Fruit fly (Drosophila melanogaster) whole organism, embryonic: Measurements from ENCODE around the gene CG14395.
A peak's percentile ranks its signal among the peaks of the same experiment; 100 is the strongest.

Source experiments
- Adf1 ChIP-seq: fragments of 200-800 bp; sonication (Bioruptor generic); IDR thresholded peaks from 2 replicates; pipeline ENCODE4 v1.3.6; 2022; ENCODE audit warnings: missing biosample characterization, missing genetic modification characterization
- Antp ChIP-seq: fragments of 200-800 bp; sonication (Bioruptor generic); optimal IDR thresholded peaks from 3 replicates; lab custom pipeline; 2016; ENCODE audit warnings: missing biosample characterization, missing genetic modification characterization
- CG12104 ChIP-seq: fragments of 200-800 bp; sonication (Bioruptor generic); optimal IDR thresholded peaks from 3 replicates; lab custom pipeline; 2016; ENCODE audit warnings: missing biosample characterization, missing genetic modification characterization
- CG13424 ChIP-seq: fragments of 200-800 bp; sonication (Bioruptor generic); optimal IDR thresholded peaks from 2 replicates; lab custom pipeline; 2019; ENCODE audit warnings: missing biosample characterization, mild to moderate bottlenecking, missing genetic modification characterization, moderate library complexity
- CG13624 ChIP-seq: fragments of 200-800 bp; sonication (Bioruptor generic); optimal IDR thresholded peaks from 2 replicates; lab custom pipeline; 2016; ENCODE audit warnings: missing biosample characterization, missing genetic modification characterization
- CG13775 ChIP-seq: fragments of 200-800 bp; sonication (Bioruptor generic); optimal IDR thresholded peaks from 3 replicates; lab custom pipeline; 2017; ENCODE audit warnings: missing biosample characterization, mild to moderate bottlenecking, missing genetic modification characterization
- CG14014 ChIP-seq: fragments of 200-800 bp; sonication (Bioruptor generic); IDR thresholded peaks from 2 replicates; pipeline ENCODE4 v1.3.6; 2022; ENCODE audit warnings: missing biosample characterization, missing genetic modification characterization
- CG15011 ChIP-seq: fragments of 200-800 bp; sonication (Bioruptor generic); optimal IDR thresholded peaks from 3 replicates; lab custom pipeline; 2018; ENCODE audit warnings: missing biosample characterization, mild to moderate bottlenecking, missing genetic modification characterization
- CG15601 ChIP-seq: fragments of 200-800 bp; sonication (Bioruptor generic); optimal IDR thresholded peaks from 3 replicates; lab custom pipeline; 2019; ENCODE audit warnings: missing biosample characterization, mild to moderate bottlenecking, missing genetic modification characterization, moderate library complexity
- CG1602 ChIP-seq: fragments of 200-800 bp; sonication (Bioruptor generic); optimal IDR thresholded peaks from 3 replicates; lab custom pipeline; 2016; ENCODE audit warnings: missing biosample characterization, missing genetic modification characterization
- CG16779 ChIP-seq: fragments of 200-800 bp; sonication (Bioruptor generic); IDR thresholded peaks from 2 replicates; pipeline ENCODE4 v1.3.6; 2022; ENCODE audit warnings: missing biosample characterization, missing genetic modification characterization
- CG16863 ChIP-seq: fragments of 200-800 bp; sonication (Bioruptor generic); optimal IDR thresholded peaks from 3 replicates; lab custom pipeline; 2016; ENCODE audit warnings: missing biosample characterization, missing genetic modification characterization
- CG17359 ChIP-seq: fragments of 200-800 bp; sonication (Bioruptor generic); optimal IDR thresholded peaks from 3 replicates; lab custom pipeline; 2018; ENCODE audit warnings: missing biosample characterization, mild to moderate bottlenecking, missing genetic modification characterization, moderate library complexity
- CG17612 ChIP-seq: fragments of 200-800 bp; sonication (Bioruptor generic); IDR thresholded peaks from 2 replicates; pipeline ENCODE4 v1.3.6; 2022; ENCODE audit warnings: missing biosample characterization, missing genetic modification characterization
- CG1792 ChIP-seq: fragments of 200-800 bp; sonication (Bioruptor generic); optimal IDR thresholded peaks from 2 replicates; lab custom pipeline; 2016; ENCODE audit warnings: missing biosample characterization, missing genetic modification characterization
- CG31365 ChIP-seq: fragments of 200-800 bp; sonication (Bioruptor generic); optimal IDR thresholded peaks from 2 replicates; lab custom pipeline; 2018; ENCODE audit warnings: missing biosample characterization, mild to moderate bottlenecking, missing genetic modification characterization
- CG34376 ChIP-seq: fragments of 200-800 bp; sonication (Bioruptor generic); optimal IDR thresholded peaks from 2 replicates; lab custom pipeline; 2018; ENCODE audit warnings: missing biosample characterization, mild to moderate bottlenecking, missing genetic modification characterization
- CG5245 ChIP-seq: fragments of 200-800 bp; sonication (Bioruptor generic); optimal IDR thresholded peaks from 3 replicates; lab custom pipeline; 2016; ENCODE audit warnings: missing biosample characterization, missing genetic modification characterization
- CG7987 ChIP-seq: fragments of 200-800 bp; sonication (Bioruptor generic); optimal IDR thresholded peaks from 2 replicates; lab custom pipeline; 2018; ENCODE audit warnings: missing biosample characterization, mild to moderate bottlenecking, missing genetic modification characterization, moderate library complexity
- CG8359 ChIP-seq: fragments of 200-800 bp; sonication (Bioruptor generic); optimal IDR thresholded peaks from 2 replicates; lab custom pipeline; 2017; ENCODE audit warnings: missing biosample characterization, mild to moderate bottlenecking, missing genetic modification characterization, borderline replicate concordance
- CG8944 ChIP-seq: fragments of 200-800 bp; sonication (Bioruptor generic); optimal IDR thresholded peaks from 3 replicates; lab custom pipeline; 2016; ENCODE audit warnings: missing biosample characterization, missing genetic modification characterization
- Deaf1 ChIP-seq: fragments of 200-800 bp; optimal IDR thresholded peaks from 3 replicates; lab custom pipeline; 2019; ENCODE audit warnings: missing biosample characterization, mild to moderate bottlenecking, missing genetic modification characterization, moderate library complexity
- Ets97D ChIP-seq: fragments of 200-800 bp; sonication (Bioruptor generic); optimal IDR thresholded peaks from 3 replicates; lab custom pipeline; 2016; ENCODE audit warnings: missing biosample characterization, missing genetic modification characterization
- H15 ChIP-seq: fragments of 200-800 bp; sonication (Bioruptor generic); IDR thresholded peaks from 3 replicates; pipeline ENCODE4 v1.3.6; 2022; ENCODE audit warnings: missing biosample characterization, missing genetic modification characterization
- Hr78 ChIP-seq, 2 experiments: fragments of 200-800 bp in 1 of 2; fragments of >200 bp in 1 of 2; sonication (Bioruptor generic) in 1 of 2; optimal IDR thresholded peaks; 2 replicates each; lab custom pipeline; 2017 to 2019; ENCODE audit warnings: missing biosample characterization in 2 of 2, missing genetic modification characterization in 2 of 2, mild to moderate bottlenecking in 1 of 2, moderate library complexity in 1 of 2
- Jarid2 ChIP-seq: fragments of 200-800 bp; sonication (Bioruptor generic); optimal IDR thresholded peaks from 3 replicates; lab custom pipeline; 2017; ENCODE audit warnings: mild to moderate bottlenecking, missing biosample characterization, missing genetic modification reagents, missing genetic modification characterization
- MBD-R2 ChIP-seq: fragments of 200-800 bp; sonication (Bioruptor generic); IDR thresholded peaks from 2 replicates; pipeline ENCODE4 v1.3.6; 2022; ENCODE audit warnings: missing biosample characterization, missing genetic modification characterization
- Max ChIP-seq: fragments of 200-800 bp; sonication (Bioruptor generic); optimal IDR thresholded peaks from 2 replicates; lab custom pipeline; 2016; ENCODE audit warnings: missing biosample characterization, mild to moderate bottlenecking, missing genetic modification characterization
- Meics ChIP-seq: fragments of 200-800 bp; sonication (Bioruptor generic); optimal IDR thresholded peaks from 2 replicates; lab custom pipeline; 2017; ENCODE audit warnings: missing biosample characterization, mild to moderate bottlenecking, missing genetic modification characterization
- Neu2 ChIP-seq: fragments of 200-800 bp; sonication (Bioruptor generic); optimal IDR thresholded peaks from 3 replicates; lab custom pipeline; 2016; ENCODE audit warnings: missing biosample characterization, missing genetic modification characterization, borderline replicate concordance
- Optix ChIP-seq: fragments of 200-800 bp; sonication (Bioruptor generic); IDR thresholded peaks from 3 replicates; pipeline ENCODE4 v1.3.6; 2022; ENCODE audit warnings: missing biosample characterization, missing genetic modification characterization
- Ravus ChIP-seq: fragments of 200-800 bp; sonication (Bioruptor generic); IDR thresholded peaks from 2 replicates; pipeline ENCODE4 v1.3.6; 2022; ENCODE audit warnings: missing biosample characterization, missing genetic modification characterization
- Six4 ChIP-seq: fragments of 200-800 bp; sonication (Bioruptor generic); optimal IDR thresholded peaks from 2 replicates; lab custom pipeline; 2016; ENCODE audit warnings: missing biosample characterization, missing genetic modification characterization
- Sox100B ChIP-seq: fragments of 200-800 bp; sonication (Bioruptor generic); optimal IDR thresholded peaks from 3 replicates; lab custom pipeline; 2018; ENCODE audit warnings: missing biosample characterization, mild to moderate bottlenecking, missing genetic modification characterization
- Sry-β ChIP-seq: fragments of 200-800 bp; sonication (Bioruptor generic); optimal IDR thresholded peaks from 2 replicates; lab custom pipeline; 2018; ENCODE audit warnings: missing biosample characterization, mild to moderate bottlenecking, missing genetic modification characterization, moderate library complexity
- grau ChIP-seq: fragments of 200-800 bp; optimal IDR thresholded peaks from 3 replicates; lab custom pipeline; 2019; ENCODE audit warnings: missing biosample characterization, mild to moderate bottlenecking, missing genetic modification characterization, moderate library complexity
- gsb-n ChIP-seq: fragments of 200-800 bp; sonication (Bioruptor generic); optimal IDR thresholded peaks from 3 replicates; lab custom pipeline; 2018; ENCODE audit warnings: missing biosample characterization, mild to moderate bottlenecking, missing genetic modification characterization
- insv ChIP-seq, 2 experiments: fragments of 200-800 bp; sonication (Bioruptor generic); optimal IDR thresholded peaks; 3 replicates each; lab custom pipeline; 2016 to 2018; ENCODE audit warnings: missing biosample characterization in 2 of 2, missing genetic modification characterization in 2 of 2
- jigr1 ChIP-seq: fragments of 200-800 bp; sonication (Bioruptor generic); IDR thresholded peaks from 3 replicates; pipeline ENCODE4 v1.3.6; 2022; ENCODE audit warnings: missing biosample characterization, missing genetic modification characterization
- lov ChIP-seq, 2 experiments: fragments of 200-800 bp in 1 of 2; fragments of >200 bp in 1 of 2; sonication (Bioruptor generic) in 1 of 2; IDR thresholded peaks in 1 of 2; optimal IDR thresholded peaks in 1 of 2; 2 replicates in 1 of 2; 3 replicates in 1 of 2; pipeline versions ENCODE4 v1.3.6 to Lab custom; 2017 to 2022; ENCODE audit warnings: missing biosample characterization in 1 of 2, missing genetic modification characterization in 1 of 2
- oc ChIP-seq: fragments of 200-800 bp; sonication (Bioruptor generic); optimal IDR thresholded peaks from 2 replicates; lab custom pipeline; 2018; ENCODE audit warnings: missing biosample characterization, mild to moderate bottlenecking, missing genetic modification characterization, moderate library complexity
- peb ChIP-seq: fragments of 200-800 bp; sonication (Bioruptor generic); IDR thresholded peaks from 2 replicates; pipeline ENCODE4 v1.3.6; 2022; ENCODE audit warnings: missing biosample characterization, missing genetic modification characterization
- phol ChIP-seq: fragments of 200-800 bp; sonication (Bioruptor generic); optimal IDR thresholded peaks from 3 replicates; lab custom pipeline; 2018; ENCODE audit warnings: missing biosample characterization, mild to moderate bottlenecking, missing genetic modification characterization, moderate library complexity
- pita ChIP-seq: fragments of 200-800 bp; sonication (Bioruptor generic); optimal IDR thresholded peaks from 2 replicates; lab custom pipeline; 2017; ENCODE audit warnings: missing biosample characterization, mild to moderate bottlenecking, missing genetic modification characterization
- rib ChIP-seq: fragments of 200-800 bp; sonication (Bioruptor generic); IDR thresholded peaks from 2 replicates; pipeline ENCODE4 v1.3.6; 2022; ENCODE audit warnings: missing biosample characterization, missing genetic modification characterization
- unc-4 ChIP-seq: fragments of 200-800 bp; sonication (Bioruptor generic); IDR thresholded peaks from 2 replicates; pipeline ENCODE4 v1.3.6; 2022; ENCODE audit warnings: missing biosample characterization, missing genetic modification characterization; ENCODE audit not compliant: partially characterized antibody
- z ChIP-seq: fragments of 200-800 bp; sonication (Bioruptor generic); IDR thresholded peaks from 3 replicates; pipeline ENCODE4 v1.3.6; 2022; ENCODE audit warnings: missing biosample characterization, missing genetic modification characterization

CG14395 gene

DNA sequence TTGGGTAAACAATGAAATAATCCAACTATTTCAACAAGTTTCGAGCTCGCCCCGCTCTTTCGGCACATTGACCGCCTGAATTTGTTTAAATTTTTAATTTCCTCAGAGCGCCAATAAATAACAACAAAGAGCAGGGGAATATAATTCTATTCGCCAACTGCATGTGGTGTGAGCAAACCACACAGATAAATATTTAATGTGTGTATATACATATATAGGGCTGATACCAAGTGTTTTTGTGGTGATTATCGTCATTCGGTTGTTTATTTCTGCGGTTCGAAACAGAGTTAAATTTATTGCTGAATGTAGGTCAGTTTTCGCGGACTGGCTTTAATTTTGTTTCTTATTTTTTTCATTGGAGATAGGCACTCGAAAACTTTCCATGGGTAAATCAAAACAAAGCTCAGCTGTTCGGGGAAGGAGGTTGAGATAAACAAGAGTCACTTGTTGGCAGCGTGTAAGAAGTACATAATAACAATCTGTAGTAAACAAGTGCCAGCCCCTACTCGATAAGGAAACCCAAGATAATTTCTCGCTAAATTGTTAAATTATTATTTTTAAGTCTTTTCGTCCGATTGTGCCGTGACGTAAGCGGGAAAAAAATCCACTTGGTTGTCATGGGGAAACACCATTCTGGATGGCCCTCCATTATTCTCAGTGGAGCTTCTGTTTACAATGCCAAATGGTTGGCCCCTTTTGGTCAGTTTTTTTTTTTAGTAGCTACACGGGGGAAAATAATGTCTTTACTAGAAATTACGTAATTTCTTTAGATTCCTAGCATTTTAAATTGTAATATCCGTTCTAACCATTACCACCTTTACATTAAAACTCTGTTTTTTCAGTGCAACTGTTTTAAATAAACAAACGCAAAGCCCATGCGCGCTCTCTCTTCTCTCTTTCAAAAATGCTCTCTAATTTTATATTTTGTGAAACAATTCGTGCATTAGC lies 55.2 kb downstream of the CG14395 start (continued):
- peak; percentile 64 for TF ChIP-seq CG34376 (GFP tag; lab: Kevin White, UChicago)
- TF ChIP-seq oc, result no peak
- no peak for TF ChIP-seq CG12104 (GFP tag; lab: Kevin White, UChicago)
- peak; percentile 39 for TF ChIP-seq CG15011 (GFP tag; lab: Kevin White, UChicago)
- no peak for TF ChIP-seq CG8359 (GFP tag; lab: Kevin White, UChicago)
- peak; percentile 34; the same call in 1 of the 2 replicates for TF ChIP-seq peb (GFP tag; lab: Robert Waterston, UW)
- no peak for TF ChIP-seq Ets97D (GFP tag; lab: Kevin White, UChicago)
- TF ChIP-seq H15, result peak; percentile 60; the same call in 1 of the 3 replicates
- no peak for TF ChIP-seq lov (optimal IDR thresholded peaks at IDR 0.05; lab: Kevin White, UChicago)
- TF ChIP-seq lov (GFP tag; IDR thresholded peaks at IDR 0.05; lab: Robert Waterston, UW), result no peak
- no peak for TF ChIP-seq CG1792 (GFP tag; lab: Kevin White, UChicago)
- no peak for TF ChIP-seq jigr1 (GFP tag; lab: Robert Waterston, UW)
- no peak for TF ChIP-seq CG17612 (GFP tag; lab: Robert Waterston, UW)
- no peak for TF ChIP-seq pita
- TF ChIP-seq CG15601 (tag; lab: Kevin White, UChicago), result no peak
- TF ChIP-seq z, result no peak
- TF ChIP-seq CG5245 (GFP tag; lab: Kevin White, UChicago), result peak; percentile 19
- peak; percentile 56 for TF ChIP-seq Antp (GFP tag; lab: Kevin White, UChicago)
- no peak for TF ChIP-seq Neu2 (GFP tag; lab: Kevin White, UChicago)
- TF ChIP-seq phol (tag; lab: Kevin White, UChicago), result peak; percentile 56
- TF ChIP-seq CG8944, result peak; percentile 39
- TF ChIP-seq insv (GFP tag; optimal IDR thresholded peaks at IDR 0.05; lab: Kevin White, UChicago), result no peak
- TF ChIP-seq Six4, result peak; percentile 25
- TF ChIP-seq Sox100B (GFP tag; lab: Kevin White, UChicago), result peak; percentile 55
- TF ChIP-seq Sry-β (GFP tag; lab: Kevin White, UChicago), result no peak
- TF ChIP-seq Meics (GFP tag; lab: Kevin White, UChicago), result peak; percentile 61
- peak; percentile 20 for TF ChIP-seq Jarid2 (GFP tag; lab: Kevin White, UChicago)
- TF ChIP-seq CG13775 (GFP tag; lab: Kevin White, UChicago), result peak; percentile 41
- TF ChIP-seq Max, result peak; percentile 28
- TF ChIP-seq unc-4, result no peak
- no peak for TF ChIP-seq Deaf1 (tag; lab: Kevin White, UChicago)
- TF ChIP-seq CG14014, result peak; percentile 66
- TF ChIP-seq Optix (GFP tag; lab: Robert Waterston, UW), result no peak
- TF ChIP-seq CG13624 (GFP tag; lab: Kevin White, UChicago), result peak; percentile 49
- TF ChIP-seq CG17359 (tag; lab: Kevin White, UChicago), result peak; percentile 67
- TF ChIP-seq CG31365 (tag; lab: Kevin White, UChicago), result no peak
- peak; percentile 27 for TF ChIP-seq rib (GFP tag; lab: Robert Waterston, UW)
- peak; percentile 79 for TF ChIP-seq CG7987
- 0 out of 2 replicates have a peak, but pooled peaks have one; percentile 46 for TF ChIP-seq CG16779 (GFP tag; lab: Robert Waterston, UW)
- no peak for TF ChIP-seq CG16863
- no peak; the same call in 1 of the 2 replicates for TF ChIP-seq MBD-R2 (GFP tag; lab: Robert Waterston, UW)
- TF ChIP-seq Adf1 (GFP tag; lab: Robert Waterston, UW), result peak; percentile 24; the same call in 1 of the 2 replicates
- TF ChIP-seq CG1602 (GFP tag; lab: Kevin White, UChicago), result peak; percentile 25
- peak; percentile 59 for TF ChIP-seq CG13424
- peak; percentile 21 for TF ChIP-seq Ravus (GFP tag; lab: Robert Waterston, UW)
- TF ChIP-seq Hr78 (GFP tag; optimal IDR thresholded peaks at IDR 0.05; lab: Kevin White, UChicago), result no peak
- peak; percentile 39 for TF ChIP-seq grau (tag; lab: Kevin White, UChicago)
- no peak for TF ChIP-seq gsb-n (tag; lab: Kevin White, UChicago)
